Fruit fly (Drosophila melanogaster) whole organism, embryonic: ENCODE measurements around the gene Xe7.

Experiments
- Adf1 ChIP-seq: fragments of 200-800 bp; sonication (Bioruptor generic); IDR thresholded peaks from 2 replicates; pipeline ENCODE4 v1.3.6; 2022; ENCODE audit warnings: missing biosample characterization, missing genetic modification characterization
- Aef1 ChIP-seq: fragments of 200-800 bp; sonication (Bioruptor generic); IDR thresholded peaks from 3 replicates; pipeline ENCODE4 v1.3.6; 2022; ENCODE audit warnings: missing biosample characterization, missing genetic modification characterization
- Atf-2 ChIP-seq: fragments of 200-800 bp; sonication (Bioruptor generic); optimal IDR thresholded peaks from 2 replicates; lab custom pipeline; 2016; ENCODE audit warnings: missing biosample characterization, missing genetic modification characterization
- B-H2 ChIP-seq: fragments of 200-800 bp; sonication (Bioruptor generic); optimal IDR thresholded peaks from 2 replicates; lab custom pipeline; 2018; ENCODE audit warnings: missing biosample characterization, mild to moderate bottlenecking, missing genetic modification characterization
- CG11560 ChIP-seq: fragments of 200-800 bp; sonication (Bioruptor generic); IDR thresholded peaks from 3 replicates; pipeline ENCODE4 v1.3.6; 2022; ENCODE audit warnings: missing biosample characterization, missing genetic modification characterization
- CG12236 ChIP-seq: fragments of 200-800 bp; sonication (Bioruptor generic); optimal IDR thresholded peaks from 2 replicates; lab custom pipeline; 2016; ENCODE audit warnings: missing biosample characterization, missing genetic modification characterization
- CG15011 ChIP-seq: fragments of 200-800 bp; sonication (Bioruptor generic); optimal IDR thresholded peaks from 3 replicates; lab custom pipeline; 2018; ENCODE audit warnings: missing biosample characterization, mild to moderate bottlenecking, missing genetic modification characterization
- CG18764 ChIP-seq: fragments of 200-800 bp; sonication (Bioruptor generic); optimal IDR thresholded peaks from 3 replicates; lab custom pipeline; 2016; ENCODE audit warnings: missing biosample characterization, missing genetic modification characterization
- CG31388 ChIP-seq: fragments of 200-800 bp; sonication (Bioruptor generic); optimal IDR thresholded peaks from 2 replicates; lab custom pipeline; 2016; ENCODE audit warnings: missing biosample characterization, missing genetic modification characterization
- CG6175 ChIP-seq: fragments of 200-800 bp; sonication (Bioruptor generic); IDR thresholded peaks from 3 replicates; pipeline ENCODE4 v1.3.6; 2022; ENCODE audit warnings: missing biosample characterization, missing genetic modification characterization
- CG6791 ChIP-seq: fragments of 200-800 bp; sonication (Bioruptor generic); IDR thresholded peaks from 3 replicates; pipeline ENCODE4 v1.3.6; 2022; ENCODE audit warnings: missing biosample characterization, missing genetic modification characterization; ENCODE audit not compliant: partially characterized antibody
- CG7928 ChIP-seq: fragments of 200-800 bp; sonication (Bioruptor generic); optimal IDR thresholded peaks from 2 replicates; lab custom pipeline; 2017; ENCODE audit warnings: missing biosample characterization, mild to moderate bottlenecking, missing genetic modification characterization
- CG8478 ChIP-seq: fragments of >200 bp; optimal IDR thresholded peaks from 2 replicates; lab custom pipeline; 2018
- CG8924 ChIP-seq: fragments of 200-800 bp; optimal IDR thresholded peaks from 3 replicates; lab custom pipeline; 2019; ENCODE audit warnings: missing biosample characterization, mild to moderate bottlenecking, missing genetic modification characterization, moderate library complexity
- CkIIα-i1 ChIP-seq: fragments of 200-800 bp; sonication (Bioruptor generic); IDR thresholded peaks from 2 replicates; pipeline ENCODE4 v1.3.6; 2022; ENCODE audit warnings: missing biosample characterization, missing genetic modification characterization
- CoRest ChIP-seq: fragments of 200-800 bp; sonication (Bioruptor generic); optimal IDR thresholded peaks from 3 replicates; lab custom pipeline; 2018; ENCODE audit warnings: missing biosample characterization, mild to moderate bottlenecking, missing genetic modification characterization, moderate library complexity
- Dip2 ChIP-seq: fragments of 200-800 bp; sonication (Bioruptor generic); IDR thresholded peaks from 2 replicates; pipeline ENCODE4 v1.3.6; 2022; ENCODE audit warnings: missing biosample characterization, missing genetic modification characterization
- Drgx ChIP-seq: fragments of 200-800 bp; sonication (Bioruptor generic); IDR thresholded peaks from 2 replicates; pipeline ENCODE4 v1.3.6; 2022; ENCODE audit warnings: missing biosample characterization, missing genetic modification characterization
- Ets65A ChIP-seq: fragments of 200-800 bp; sonication (Bioruptor generic); peaks from one replicate; lab custom pipeline; 2016; ENCODE audit warnings: missing biosample characterization, missing genetic modification characterization
- Fer3 ChIP-seq: fragments of 200-800 bp; sonication (Bioruptor generic); optimal IDR thresholded peaks from 2 replicates; lab custom pipeline; 2018; ENCODE audit warnings: missing biosample characterization, mild to moderate bottlenecking, missing genetic modification characterization, moderate library complexity
- HLH54F ChIP-seq: fragments of 200-800 bp; sonication (Bioruptor generic); optimal IDR thresholded peaks from 3 replicates; lab custom pipeline; 2016; ENCODE audit warnings: missing biosample characterization, missing genetic modification characterization
- Med ChIP-seq: fragments of 200-800 bp; sonication (Bioruptor generic); peaks from one replicate; lab custom pipeline; 2016; ENCODE audit warnings: missing biosample characterization, missing genetic modification characterization, mild to moderate bottlenecking, inconsistent platforms, moderate library complexity
- Meics ChIP-seq: fragments of 200-800 bp; sonication (Bioruptor generic); optimal IDR thresholded peaks from 2 replicates; lab custom pipeline; 2017; ENCODE audit warnings: missing biosample characterization, mild to moderate bottlenecking, missing genetic modification characterization
- NfI ChIP-seq: fragments of 200-800 bp; sonication (Bioruptor generic); optimal IDR thresholded peaks from 3 replicates; lab custom pipeline; 2018; ENCODE audit warnings: missing biosample characterization, mild to moderate bottlenecking, missing genetic modification characterization, moderate library complexity
- Oaz ChIP-seq: fragments of 200-800 bp; sonication (Bioruptor generic); IDR thresholded peaks from 2 replicates; pipeline ENCODE4 v1.3.6; 2022; ENCODE audit warnings: missing biosample characterization, missing genetic modification characterization
- ara ChIP-seq: fragments of 200-800 bp; sonication (Bioruptor generic); IDR thresholded peaks from 2 replicates; pipeline ENCODE4 v1.3.6; 2022; ENCODE audit warnings: missing biosample characterization, missing genetic modification characterization
- ase ChIP-seq: fragments of 200-800 bp; sonication (Bioruptor generic); IDR thresholded peaks from 3 replicates; pipeline ENCODE4 v1.3.6; 2022; ENCODE audit warnings: missing biosample characterization, missing genetic modification characterization
- crol ChIP-seq: fragments of 200-800 bp; sonication (Bioruptor generic); IDR thresholded peaks from 2 replicates; pipeline ENCODE4 v1.3.6; 2022; ENCODE audit warnings: missing biosample characterization, missing genetic modification characterization
- grau ChIP-seq: fragments of 200-800 bp; optimal IDR thresholded peaks from 3 replicates; lab custom pipeline; 2019; ENCODE audit warnings: missing biosample characterization, mild to moderate bottlenecking, missing genetic modification characterization, moderate library complexity
- mld ChIP-seq: fragments of 200-800 bp; sonication (Bioruptor generic); IDR thresholded peaks from 3 replicates; pipeline ENCODE4 v1.3.6; 2022; ENCODE audit warnings: missing biosample characterization, missing genetic modification characterization; ENCODE audit not compliant: partially characterized antibody
- pan ChIP-seq, 4 experiments: fragments of >200 bp in 3 of 4; fragments of 200-800 bp in 1 of 4; sonication (Bioruptor generic) in 1 of 4; optimal IDR thresholded peaks in 3 of 4; IDR thresholded peaks in 1 of 4; 2 replicates each; pipeline versions ENCODE4 v1.3.6 to Lab custom; 2017 to 2022; ENCODE audit warnings: missing biosample characterization in 2 of 4, missing genetic modification characterization in 2 of 4, mixed read lengths in 1 of 4
- prd ChIP-seq, 3 experiments: fragments of >200 bp in 2 of 3; fragments of 200-800 bp in 1 of 3; sonication (Bioruptor generic) in 1 of 3; optimal IDR thresholded peaks in 2 of 3; IDR thresholded peaks in 1 of 3; 2 replicates in 2 of 3; 3 replicates in 1 of 3; pipeline versions ENCODE4 v1.3.6 to Lab custom; 2017 to 2022; ENCODE audit warnings: missing biosample characterization in 1 of 3, missing genetic modification characterization in 1 of 3
- pros ChIP-seq: fragments of 200-800 bp; sonication (Bioruptor generic); optimal IDR thresholded peaks from 3 replicates; lab custom pipeline; 2019; ENCODE audit warnings: missing biosample characterization, mild to moderate bottlenecking, missing genetic modification characterization, moderate library complexity
- ro ChIP-seq: fragments of 200-800 bp; sonication (Bioruptor generic); IDR thresholded peaks from 2 replicates; pipeline ENCODE4 v1.3.6; 2022; ENCODE audit warnings: missing biosample characterization, missing genetic modification characterization
- row ChIP-seq: fragments of 200-800 bp; sonication (Bioruptor generic); IDR thresholded peaks from 3 replicates; pipeline ENCODE4 v1.3.6; 2022; ENCODE audit warnings: missing biosample characterization, missing genetic modification characterization
- salm ChIP-seq: fragments of 200-800 bp; sonication (Bioruptor generic); optimal IDR thresholded peaks from 2 replicates; lab custom pipeline; 2018; ENCODE audit warnings: missing biosample characterization, mild to moderate bottlenecking, missing genetic modification characterization
- sens ChIP-seq: fragments of 200-800 bp; sonication (Bioruptor generic); peaks from one replicate; lab custom pipeline; 2016; ENCODE audit warnings: missing biosample characterization, missing genetic modification characterization
- slou ChIP-seq: fragments of 200-800 bp; sonication (Bioruptor generic); optimal IDR thresholded peaks from 3 replicates; lab custom pipeline; 2016; ENCODE audit warnings: missing biosample characterization, missing genetic modification characterization
- twi ChIP-seq: fragments of 200-800 bp; optimal IDR thresholded peaks from 2 replicates; lab custom pipeline; 2019; ENCODE audit warnings: missing biosample characterization, mild to moderate bottlenecking, missing genetic modification characterization, moderate library complexity

Xe7 gene

dm6 chr3R:5620387-5620956, 48.7 kb downstream of the Xe7 start (continued):
- peak; percentile 50 for TF ChIP-seq CG18764 (GFP tag; lab: Kevin White, UChicago)
- TF ChIP-seq HLH54F, result peak; percentile 30
- TF ChIP-seq Meics (GFP tag; lab: Kevin White, UChicago), result peak; percentile 64
- peak; percentile 50 for TF ChIP-seq Atf-2
- TF ChIP-seq B-H2 (GFP tag; lab: Kevin White, UChicago), result no peak
- TF ChIP-seq CG31388, result peak; percentile 0
- TF ChIP-seq Aef1 (GFP tag; lab: Robert Waterston, UW), result peak; percentile 30; the same call in 1 of the 3 replicates
- TF ChIP-seq ro (GFP tag; lab: Robert Waterston, UW), result no peak
- TF ChIP-seq Oaz, result no peak
- TF ChIP-seq ase, result peak; percentile 55; the same call in 1 of the 3 replicates

DNA sequence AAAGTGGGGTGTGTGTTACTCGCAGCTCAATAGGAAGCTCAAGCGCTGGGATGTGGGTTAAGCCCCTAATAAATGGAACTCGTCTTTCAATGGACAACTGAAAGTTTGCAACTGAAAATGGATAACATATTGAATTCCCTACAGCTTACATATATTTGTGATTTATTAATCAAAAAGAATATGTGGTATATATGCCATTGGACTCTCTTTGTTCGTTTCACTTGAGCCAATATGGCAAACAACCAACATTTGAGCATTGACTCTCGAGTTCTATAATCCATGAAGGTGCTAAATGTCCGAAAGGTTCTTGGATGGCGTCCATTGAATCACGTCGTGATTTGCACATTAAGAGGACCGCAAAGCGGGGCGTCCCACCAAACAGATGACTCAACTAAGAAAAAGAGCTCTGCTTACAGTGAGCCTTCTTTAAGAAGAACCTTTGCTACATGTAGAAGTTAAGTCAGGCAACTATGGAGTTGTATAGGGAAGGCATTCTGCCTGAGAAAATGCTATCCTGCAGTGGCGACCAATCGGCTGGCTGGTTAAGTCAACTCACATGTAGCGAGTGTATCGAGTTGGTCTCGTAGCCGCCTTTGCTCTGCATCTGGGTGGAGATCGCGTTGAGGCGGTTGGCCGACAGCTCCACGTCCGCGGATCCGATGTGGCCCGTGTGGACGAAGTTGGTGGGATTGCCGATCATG, 51.1 kb downstream of the Xe7 start:
- TF ChIP-seq Ets65A (GFP tag; lab: Kevin White, UChicago) (peak; percentile 50), row (GFP tag; lab: Robert Waterston, UW) (0 out of 3 replicates have a peak, but pooled peaks have one; percentile 30), grau (tag; lab: Kevin White, UChicago) (peak; percentile 47), sens (peak; percentile 68), twi (tag; lab: Kevin White, UChicago) (no peak), CG8924 (tag; lab: Kevin White, UChicago) (no peak), prd (optimal IDR thresholded peaks at IDR 0.05; lab: Kevin White, UChicago) (no peak), prd (GFP tag; IDR thresholded peaks at IDR 0.05; lab: Robert Waterston, UW) (peak; percentile 23; the same call in 1 of the 3 replicates), ase (no peak), CG6175 (GFP tag; lab: Robert Waterston, UW) (0 out of 3 replicates have a peak, but pooled peaks have one; percentile 8), CG11560 (no peak), mld (GFP tag; lab: Robert Waterston, UW) (no peak), pros (GFP tag; lab: Kevin White, UChicago) (no peak), Dip2 (no peak), CkIIα-i1 (GFP tag; lab: Robert Waterston, UW) (no peak), CG15011 (no peak), salm (tag; lab: Kevin White, UChicago) (no peak), pan (optimal IDR thresholded peaks at IDR 0.05; lab: Kevin White, UChicago) (no peak), pan (GFP tag; optimal IDR thresholded peaks at IDR 0.05 in 1 of 2, IDR thresholded peaks at IDR 0.05 in 1 of 2) (peak in 1 of 2 experiments; percentile 14), ara (GFP tag; lab: Robert Waterston, UW) (0 out of 2 replicates have a peak, but pooled peaks have one; percentile 34), CG7928 (GFP tag; lab: Kevin White, UChicago) (no peak), Drgx (GFP tag; lab: Robert Waterston, UW) (peak; percentile 67), CG8478 (lab: Kevin White, UChicago) (no peak), NfI (GFP tag; lab: Kevin White, UChicago) (no peak), Fer3 (tag; lab: Kevin White, UChicago) (no peak)

dm6 chr3R:5615484-5615883, 53.6 kb downstream of the Xe7 start:
- TF ChIP-seq Adf1 (GFP tag; lab: Robert Waterston, UW) (peak; percentile 33; the same call in 1 of the 2 replicates), CoRest (tag; lab: Kevin White, UChicago) (no peak), CG6791 (GFP tag; lab: Robert Waterston, UW) (no peak), Med (GFP tag; lab: Kevin White, UChicago) (peak; percentile 37), CG12236 (GFP tag; lab: Kevin White, UChicago) (no peak), CG8478 (lab: Kevin White, UChicago) (peak; percentile 11), crol (GFP tag; lab: Robert Waterston, UW) (0 out of 2 replicates have a peak, but pooled peaks have one; percentile 9), slou (GFP tag; lab: Kevin White, UChicago) (no peak)
- TF ChIP-seq, all 482 proteins: peak for 4
